Worm (Caenorhabditis elegans) whole organism, mixed stage, embryonic: ENCODE measurements around the gene Y43B11AL.1.

Experiments
- blmp-1 ChIP-seq: fragments of 150-350 bp; optimal IDR thresholded peaks from 2 replicates; lab custom pipeline; 2014; ENCODE audit warnings: missing biosample characterization, missing genetic modification characterization
- ceh-43 ChIP-seq: fragments of 200-800 bp; sonication (Bioruptor generic); optimal IDR thresholded peaks from 2 replicates; lab custom pipeline; 2018; ENCODE audit warnings: mild to moderate bottlenecking, missing genetic modification characterization, moderate library complexity, missing compliant biosample characterization
- mab-5 ChIP-seq: fragments of 150-350 bp; optimal IDR thresholded peaks from 2 replicates; lab custom pipeline; 2014; ENCODE audit warnings: missing biosample characterization, missing genetic modification characterization
- mls-2 ChIP-seq: sonication (generic microtip); optimal IDR thresholded peaks from 2 replicates; lab custom pipeline; 2016; ENCODE audit warnings: mild to moderate bottlenecking, missing genetic modification characterization, moderate library complexity, missing compliant biosample characterization
- nhr-12 ChIP-seq: fragments of 150-350 bp; optimal IDR thresholded peaks from 2 replicates; lab custom pipeline; 2014; ENCODE audit warnings: missing biosample characterization, missing genetic modification characterization
- nhr-237 ChIP-seq: fragments of 150-350 bp; optimal IDR thresholded peaks from 2 replicates; lab custom pipeline; 2014; ENCODE audit warnings: missing biosample characterization, missing genetic modification characterization
- nhr-28 ChIP-seq: fragments of 150-350 bp; optimal IDR thresholded peaks from 2 replicates; lab custom pipeline; 2014; ENCODE audit warnings: missing biosample characterization, missing genetic modification characterization
- sem-2 ChIP-seq: fragments of 200-800 bp; sonication (Bioruptor generic); optimal IDR thresholded peaks from 2 replicates; lab custom pipeline; 2018; ENCODE audit warnings: mild to moderate bottlenecking, missing genetic modification characterization, missing compliant biosample characterization
- sptf-1 ChIP-seq: sonication (generic microtip); optimal IDR thresholded peaks from 2 replicates; lab custom pipeline; 2017; ENCODE audit warnings: mild to moderate bottlenecking, missing genetic modification characterization, moderate library complexity, missing compliant biosample characterization
- tbx-8 ChIP-seq: fragments of 200-800 bp; sonication (Bioruptor generic); optimal IDR thresholded peaks from 2 replicates; lab custom pipeline; 2018; ENCODE audit warnings: mild to moderate bottlenecking, missing genetic modification characterization, moderate library complexity, missing compliant biosample characterization
- ztf-11 ChIP-seq: fragments of 150-350 bp; optimal IDR thresholded peaks from 2 replicates; lab custom pipeline; 2014; ENCODE audit warnings: missing biosample characterization, missing genetic modification characterization

DNA sequence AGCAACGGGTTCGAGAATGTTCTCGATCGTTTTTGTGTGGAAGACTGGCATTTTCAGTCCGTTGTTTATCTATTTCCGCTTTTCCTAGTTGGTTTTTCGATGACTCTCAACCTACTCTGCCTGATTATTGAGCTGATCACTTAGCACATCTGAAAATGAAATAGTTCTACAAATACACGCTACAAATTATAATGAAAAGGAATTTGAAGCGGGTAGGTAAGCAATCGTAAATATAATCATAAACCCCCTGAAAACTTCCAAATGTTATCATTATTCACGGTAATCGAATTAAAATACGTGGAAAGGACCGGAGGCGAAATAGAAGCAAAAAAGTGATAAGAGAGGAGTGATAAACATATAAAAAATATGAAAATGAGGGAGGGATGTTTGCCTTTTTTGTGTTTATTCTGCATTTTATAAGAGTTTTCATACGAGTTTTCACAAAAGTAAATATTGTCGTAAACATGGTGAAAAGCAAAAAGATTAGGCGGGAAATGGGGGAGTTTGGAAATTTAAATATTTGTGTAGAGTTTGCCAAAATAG is 29.2 kb downstream of the Y43B11AL.1 start, which contains the start of gene deb-1:
- no peak for TF ChIP-seq ceh-43 (GFP tag; lab: Kevin White, UChicago)
- no peak for TF ChIP-seq ztf-11 (tag; lab: Kevin White, UChicago)
- TF ChIP-seq mls-2 (tag; lab: Kevin White, UChicago) = no peak
- TF ChIP-seq nhr-237 = no peak
- TF ChIP-seq nhr-28 (tag; lab: Kevin White, UChicago) = no peak
- no peak for TF ChIP-seq sptf-1 (tag; lab: Kevin White, UChicago)
- TF ChIP-seq mab-5 (tag; lab: Kevin White, UChicago) = no peak
- no peak for TF ChIP-seq blmp-1 (tag; lab: Kevin White, UChicago)
- TF ChIP-seq sem-2 (GFP tag; lab: Kevin White, UChicago) = no peak
- TF ChIP-seq nhr-12 (tag; lab: Kevin White, UChicago) = no peak
- TF ChIP-seq tbx-8 = no peak
